Fruit fly (Drosophila melanogaster) Kc167 (cell line): ENCODE data around the gene CG5050.

ENCODE experiments used
- h ChIP-seq: fragments of >200 bp; optimal IDR thresholded peaks from 3 replicates; lab custom pipeline; 2018; ENCODE audit warnings: missing external identifiers
- psq ChIP-seq: fragments of >200 bp; optimal IDR thresholded peaks from 2 replicates; lab custom pipeline; 2017; ENCODE audit warnings: missing external identifiers

DNA sequence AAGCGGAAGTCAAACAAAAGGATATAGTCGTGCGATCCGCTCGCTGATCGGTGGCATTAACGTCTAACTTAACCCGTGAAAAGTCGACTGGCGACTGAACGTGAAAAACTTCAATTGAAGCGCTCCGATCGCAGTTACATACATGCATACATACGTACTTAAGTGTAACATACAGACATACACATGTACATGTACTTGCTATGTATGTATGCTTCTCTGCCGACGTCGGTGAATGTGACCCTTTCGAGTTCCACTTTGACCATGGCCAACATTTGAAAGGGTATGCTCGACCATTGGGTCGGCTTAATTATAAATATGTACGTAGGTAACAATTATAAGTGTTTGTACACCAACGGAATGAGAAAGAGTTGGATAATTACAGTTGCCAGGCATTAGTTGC, 44.4 kb downstream of the CG5050 start, which contains the start of gene qua:
- TF ChIP-seq psq (lab: Kevin White, UChicago): no peak
- TF ChIP-seq h (lab: Kevin White, UChicago): no peak
